Fruit fly (Drosophila melanogaster) whole organism: ENCODE measurements around the gene ftz.

Experiments used
- EcR ChIP-seq, 2 experiments: fragments of >200 bp; optimal IDR thresholded peaks; 2 replicates each; lab custom pipeline; 2017; ENCODE audit warnings: missing biosample characterization in 2 of 2, missing genetic modification characterization in 2 of 2, missing genetic modification reagents in 2 of 2
- usp ChIP-seq: fragments of >200 bp; optimal IDR thresholded peaks from 2 replicates; lab custom pipeline; 2017; ENCODE audit warnings: missing biosample characterization, missing genetic modification characterization, mixed read lengths

DNA sequence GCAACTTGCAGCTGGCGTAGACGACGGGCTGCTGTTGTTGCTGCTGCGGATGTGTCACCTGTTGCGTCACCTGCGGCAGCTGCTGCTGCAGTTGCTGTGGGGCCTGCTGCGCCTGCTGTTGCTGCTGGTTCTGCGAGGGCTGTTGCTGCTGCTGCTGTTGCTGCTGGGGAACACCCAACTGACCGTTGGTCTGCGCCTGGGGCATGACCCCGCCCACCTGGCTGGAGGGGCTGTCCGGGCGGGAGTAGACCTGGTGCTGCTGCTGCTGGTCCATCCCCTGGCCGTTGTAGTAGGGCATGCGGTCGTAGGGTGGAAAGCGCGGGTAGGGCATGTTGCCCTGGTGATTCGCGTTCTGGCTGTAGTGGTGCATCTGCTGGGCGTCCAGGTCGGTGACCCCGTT, 45.3 kb downstream of the ftz start:
- no peak for TF ChIP-seq usp (GFP tag; lab: Kevin White, UChicago)
- TF ChIP-seq EcR (GFP tag; optimal IDR thresholded peaks at IDR 0.05; lab: Kevin White, UChicago): no peak
